Worm (Caenorhabditis elegans) whole organism, L4 larva: ENCODE data around the gene R07E5.5.

Experiments used
- Y5F2A.4 ChIP-seq: fragments of 200-800 bp; sonication (Bioruptor generic); optimal IDR thresholded peaks from 2 replicates; lab custom pipeline; 2018; ENCODE audit warnings: mild to moderate bottlenecking, missing genetic modification characterization, missing compliant biosample characterization
- ZK546.5 ChIP-seq, 2 experiments: sonication (generic microtip); optimal IDR thresholded peaks; 2 replicates each; lab custom pipeline; 2017; ENCODE audit warnings: missing biosample characterization in 2 of 2, missing genetic modification characterization in 2 of 2
- dmd-6 ChIP-seq: fragments of 200-800 bp; sonication (Bioruptor generic); IDR thresholded peaks from 2 replicates; pipeline ENCODE4 v1.3.6; 2022; ENCODE audit warnings: missing genetic modification reagents, missing genetic modification characterization, missing compliant biosample characterization
- dmd-8 ChIP-seq: fragments of 200-800 bp; sonication (Bioruptor generic); IDR thresholded peaks from 2 replicates; pipeline ENCODE4 v1.3.6; 2022; ENCODE audit warnings: missing genetic modification characterization, missing compliant biosample characterization
- dpl-1 ChIP-seq: fragments of 150-350 bp; optimal IDR thresholded peaks from 2 replicates; lab custom pipeline; 2014; ENCODE audit warnings: missing biosample characterization, missing genetic modification reagents, missing genetic modification characterization
- jun-1 ChIP-seq: fragments of 150-350 bp; optimal IDR thresholded peaks from 2 replicates; lab custom pipeline; 2014; ENCODE audit warnings: missing biosample characterization, missing genetic modification reagents, missing genetic modification characterization
- lin-39 ChIP-seq: fragments of 150-350 bp; optimal IDR thresholded peaks from 2 replicates; lab custom pipeline; 2014; ENCODE audit warnings: missing biosample characterization, missing genetic modification reagents, missing genetic modification characterization
- mdl-1 ChIP-seq, 2 experiments: fragments of 150-350 bp in 1 of 2; sonication (generic microtip) in 1 of 2; optimal IDR thresholded peaks; 2 replicates each; lab custom pipeline; 2014 to 2017; ENCODE audit warnings: missing biosample characterization in 2 of 2, missing genetic modification characterization in 2 of 2
- mep-1 ChIP-seq: fragments of 150-350 bp; sonication (generic microtip); optimal IDR thresholded peaks from 3 replicates; lab custom pipeline; 2014; ENCODE audit warnings: missing biosample characterization, missing genetic modification characterization
- mxl-2 ChIP-seq: fragments of 200-800 bp; sonication (Bioruptor generic); conservative IDR thresholded peaks from 2 replicates; pipeline ENCODE4 v1.3.6; 2022; ENCODE audit warnings: missing genetic modification reagents, missing genetic modification characterization, missing compliant biosample characterization
- unc-62 ChIP-seq, 3 experiments: fragments of 150-350 bp in 1 of 3; sonication (generic microtip); optimal IDR thresholded peaks in 2 of 3; peaks in 1 of 3; 1 replicate in 1 of 3; 2 replicates in 2 of 3; lab custom pipeline; 2014 to 2017; ENCODE audit warnings: missing biosample characterization in 3 of 3, missing genetic modification characterization in 3 of 3, missing genetic modification reagents in 3 of 3, missing genotype in 1 of 3
- zfp-3 ChIP-seq: fragments of 200-800 bp; sonication (Bioruptor generic); conservative IDR thresholded peaks from 2 replicates; pipeline ENCODE4 v1.3.6; 2022; ENCODE audit warnings: missing genetic modification reagents, missing genetic modification characterization, missing compliant biosample characterization
- zip-11 ChIP-seq: fragments of 200-800 bp; sonication (Bioruptor generic); IDR thresholded peaks from 2 replicates; pipeline ENCODE4 v1.3.6; 2022; ENCODE audit warnings: missing genetic modification characterization, missing compliant biosample characterization
- zip-2 ChIP-seq: fragments of 150-350 bp; optimal IDR thresholded peaks from 2 replicates; lab custom pipeline; 2014; ENCODE audit warnings: missing biosample characterization, missing genetic modification characterization

DNA sequence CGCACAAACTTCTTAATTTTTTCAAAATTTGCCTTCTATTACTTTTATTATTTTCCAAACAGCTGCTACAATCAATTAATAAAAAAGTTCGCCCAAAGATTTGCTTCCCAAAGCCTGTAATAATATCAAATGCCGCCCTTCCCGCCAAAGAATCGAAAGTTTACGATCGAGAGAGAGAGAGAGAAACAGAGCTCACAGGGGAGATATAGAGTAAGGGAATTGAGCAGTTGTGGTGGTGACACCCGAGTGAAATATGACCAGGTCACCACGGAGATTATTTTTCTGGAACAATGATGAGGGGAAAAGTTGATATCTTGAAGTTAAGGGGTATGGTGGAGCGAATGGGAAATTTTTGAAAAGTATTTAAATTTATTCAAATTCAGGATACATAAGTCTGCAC lies 37.3 kb upstream of the R07E5.5 start:
- TF ChIP-seq zip-2, result no peak
- TF ChIP-seq jun-1 (tag; lab: Kevin White, UChicago), result no peak
- no peak for TF ChIP-seq dpl-1
- no peak for TF ChIP-seq mep-1 (tag; lab: Kevin White, UChicago)
- TF ChIP-seq mxl-2 (GFP tag; lab: Robert Waterston, UW), result no peak
- TF ChIP-seq zip-11 (GFP tag; lab: Robert Waterston, UW), result no peak
- no peak for TF ChIP-seq Y5F2A.4
- TF ChIP-seq dmd-6 (GFP tag; lab: Robert Waterston, UW), result no peak
- TF ChIP-seq unc-62 (GFP tag; optimal IDR thresholded peaks at IDR 0.05 in 1 of 2; lab: Kevin White, UChicago), result no peak
- TF ChIP-seq unc-62 (tag; optimal IDR thresholded peaks at IDR 0.05; lab: Kevin White, UChicago), result no peak
- TF ChIP-seq ZK546.5 (tag; optimal IDR thresholded peaks at IDR 0.05; lab: Kevin White, UChicago), result no peak
- TF ChIP-seq zfp-3 (GFP tag; lab: Robert Waterston, UW), result no peak
- TF ChIP-seq mdl-1 (tag; optimal IDR thresholded peaks at IDR 0.05; lab: Kevin White, UChicago), result no peak
- TF ChIP-seq dmd-8 (GFP tag; lab: Robert Waterston, UW), result no peak
- no peak for TF ChIP-seq lin-39 (tag; lab: Kevin White, UChicago)
